Fruit fly (Drosophila melanogaster) Kc167 (cell line): ENCODE results near the gene CG10336.

Experiments
- Myc ChIP-seq: fragments of >200 bp; optimal IDR thresholded peaks from 2 replicates; lab custom pipeline; 2017; ENCODE audit warnings: missing external identifiers
- Sin3A ChIP-seq: fragments of >200 bp; optimal IDR thresholded peaks from 2 replicates; lab custom pipeline; 2018; ENCODE audit warnings: missing external identifiers
- h ChIP-seq: fragments of >200 bp; optimal IDR thresholded peaks from 3 replicates; lab custom pipeline; 2018; ENCODE audit warnings: missing external identifiers
- insv ChIP-seq: fragments of >200 bp; optimal IDR thresholded peaks from 3 replicates; lab custom pipeline; 2018; ENCODE audit warnings: missing external identifiers
- psq ChIP-seq: fragments of >200 bp; optimal IDR thresholded peaks from 2 replicates; lab custom pipeline; 2017; ENCODE audit warnings: missing external identifiers
- ttk ChIP-seq: sonication (Bioruptor generic); optimal IDR thresholded peaks from 2 replicates; lab custom pipeline; 2017; ENCODE audit warnings: missing external identifiers

CG10336 gene

dm6 chr2L:18694724-18695105 is 5.4 kb downstream of the CG10336 start:
- TF ChIP-seq ttk (lab: Kevin White, UChicago) (no peak), h (lab: Kevin White, UChicago) (no peak), Sin3A (no peak), insv (lab: Kevin White, UChicago) (no peak), Myc (lab: Kevin White, UChicago) (no peak), psq (lab: Kevin White, UChicago) (no peak)

dm6 chr2L:18695404-18695804 is 6.1 kb downstream of the CG10336 start, which contains the start of the genes CG10383 and CG10338:
Gene CG10383 (minus strand): TSS chr2L:18695602.
Gene CG10338 (plus strand): TSS chr2L:18695664.
- TF ChIP-seq Sin3A (peak; percentile 81), psq (lab: Kevin White, UChicago) (no peak), Myc (lab: Kevin White, UChicago) (no peak), insv (lab: Kevin White, UChicago) (no peak), h (lab: Kevin White, UChicago) (no peak), ttk (lab: Kevin White, UChicago) (no peak)

- TF ChIP-seq insv (lab: Kevin White, UChicago) (no peak), ttk (lab: Kevin White, UChicago) (no peak), Sin3A (no peak)
Measured at dm6 chr2L:18698559-18699130, 9.3 kb downstream of the CG10336 start, which contains the start of gene CG10341. Gene CG10341 (plus strand): TSS chr2L:18698714.

- TF ChIP-seq h (lab: Kevin White, UChicago) (no peak), insv (lab: Kevin White, UChicago) (no peak), Myc (lab: Kevin White, UChicago) (no peak)
Measured at dm6 chr2L:18702721-18703488, 13.6 kb downstream of the CG10336 start, which contains the start of the genes CG10376 and CG10343. Gene CG10376 (minus strand): TSS chr2L:18703105. Gene CG10343 (plus strand): TSS chr2L:18703473.

dm6 chr2L:18705617-18706046 is 16.3 kb downstream of the CG10336 start, which contains the start of gene Jwa:
Gene Jwa (minus strand): TSS chr2L:18705703.
- TF ChIP-seq Myc (lab: Kevin White, UChicago), result no peak
- TF ChIP-seq ttk (lab: Kevin White, UChicago), result no peak
- TF ChIP-seq Sin3A, result no peak
- TF ChIP-seq insv (lab: Kevin White, UChicago), result no peak

- no peak for TF ChIP-seq h (lab: Kevin White, UChicago)
- TF ChIP-seq ttk (lab: Kevin White, UChicago), result no peak
- no peak for TF ChIP-seq insv (lab: Kevin White, UChicago)
- no peak for TF ChIP-seq psq (lab: Kevin White, UChicago)
- no peak for TF ChIP-seq Myc (lab: Kevin White, UChicago)
- no peak for TF ChIP-seq Sin3A
Measured at dm6 chr2L:18707844-18708238, 18.5 kb downstream of the CG10336 start.

dm6 chr2L:18708239-18708891 is 19.0 kb downstream of the CG10336 start, which contains the start of the genes Faf2 and Grip71:
Gene Faf2 (minus strand): TSS chr2L:18708688.
Gene Grip71 (plus strand): TSS chr2L:18708846.
- TF ChIP-seq ttk (lab: Kevin White, UChicago) (no peak), Sin3A (no peak), h (lab: Kevin White, UChicago) (no peak)

dm6 chr2L:18713686-18714085 is 24.4 kb downstream of the CG10336 start, which contains the start of gene Irk3:
Gene Irk3 (minus strand): TSS chr2L:18713748.
- no peak for TF ChIP-seq h (lab: Kevin White, UChicago)

- TF ChIP-seq h (lab: Kevin White, UChicago), result no peak
Measured at dm6 chr2L:18714086-18714485, 24.8 kb downstream of the CG10336 start.

- TF ChIP-seq h (lab: Kevin White, UChicago) (no peak), psq (lab: Kevin White, UChicago) (no peak), ttk (lab: Kevin White, UChicago) (no peak), Sin3A (no peak), insv (lab: Kevin White, UChicago) (no peak), Myc (lab: Kevin White, UChicago) (no peak)
Measured at dm6 chr2L:18717365-18718011, 28.2 kb downstream of the CG10336 start.

dm6 chr2L:18719583-18719982 is 30.3 kb downstream of the CG10336 start:
- TF ChIP-seq Sin3A (no peak), insv (lab: Kevin White, UChicago) (no peak), ttk (lab: Kevin White, UChicago) (no peak), Myc (lab: Kevin White, UChicago) (no peak), psq (lab: Kevin White, UChicago) (no peak), h (lab: Kevin White, UChicago) (no peak)

dm6 chr2L:18724842-18725241 is 35.5 kb downstream of the CG10336 start:
- no peak for TF ChIP-seq insv (lab: Kevin White, UChicago)
- no peak for TF ChIP-seq Myc (lab: Kevin White, UChicago)
- no peak for TF ChIP-seq h (lab: Kevin White, UChicago)
- no peak for TF ChIP-seq Sin3A
- no peak for TF ChIP-seq psq (lab: Kevin White, UChicago)
- TF ChIP-seq ttk (lab: Kevin White, UChicago), result no peak
